Worm (Caenorhabditis elegans) whole organism, late embryonic: ENCODE results near the gene C03F11.2.

Experiments used
- F13H6.1 ChIP-seq: sonication (generic microtip); optimal IDR thresholded peaks from 2 replicates; lab custom pipeline; 2016; ENCODE audit warnings: missing genetic modification characterization, missing compliant biosample characterization
- K09A11.1 ChIP-seq: sonication (generic microtip); optimal IDR thresholded peaks from 2 replicates; lab custom pipeline; 2017; ENCODE audit warnings: antibody characterized with exemption, mild to moderate bottlenecking, missing genetic modification characterization, missing compliant biosample characterization; ENCODE audit not compliant: insufficient read depth
- T23F11.4 ChIP-seq: fragments of 200-800 bp; sonication (Bioruptor generic); optimal IDR thresholded peaks from 2 replicates; lab custom pipeline; 2018; ENCODE audit warnings: mild to moderate bottlenecking, missing genetic modification characterization, missing compliant biosample characterization
- Y22D7AL.16 ChIP-seq: sonication (generic microtip); optimal IDR thresholded peaks from 2 replicates; lab custom pipeline; 2016; ENCODE audit warnings: missing genetic modification characterization, missing compliant biosample characterization
- ama-1 ChIP-seq: fragments of 150-350 bp; optimal IDR thresholded peaks from 2 replicates; lab custom pipeline; 2014
- ceh-24 ChIP-seq: sonication (generic microtip); optimal IDR thresholded peaks from 2 replicates; lab custom pipeline; 2016; ENCODE audit warnings: mild to moderate bottlenecking, missing genetic modification characterization, missing compliant biosample characterization
- ceh-31 ChIP-seq: sonication (generic microtip); optimal IDR thresholded peaks from 2 replicates; lab custom pipeline; 2016; ENCODE audit warnings: missing genetic modification characterization, missing compliant biosample characterization
- ceh-9 ChIP-seq: sonication (generic microtip); optimal IDR thresholded peaks from 2 replicates; lab custom pipeline; 2016; ENCODE audit warnings: mild to moderate bottlenecking, missing genetic modification characterization, inconsistent platforms, missing compliant biosample characterization
- dve-1 ChIP-seq: sonication (generic microtip); optimal IDR thresholded peaks from 2 replicates; lab custom pipeline; 2017; ENCODE audit warnings: antibody characterized with exemption, mild to moderate bottlenecking, missing genetic modification characterization, missing compliant biosample characterization
- elt-2 ChIP-seq: sonication (generic microtip); optimal IDR thresholded peaks from 2 replicates; lab custom pipeline; 2016; ENCODE audit warnings: missing genetic modification reagents, missing genetic modification characterization, missing compliant biosample characterization
- elt-4 ChIP-seq: sonication (generic microtip); optimal IDR thresholded peaks from 2 replicates; lab custom pipeline; 2016; ENCODE audit warnings: missing genetic modification characterization, missing compliant biosample characterization
- eyg-1 ChIP-seq: sonication (generic microtip); optimal IDR thresholded peaks from 2 replicates; lab custom pipeline; 2016; ENCODE audit warnings: missing genotype, missing genetic modification characterization, missing compliant biosample characterization
- gmeb-2 ChIP-seq: sonication (generic microtip); optimal IDR thresholded peaks from 2 replicates; lab custom pipeline; 2016; ENCODE audit warnings: missing genetic modification characterization, inconsistent platforms, missing compliant biosample characterization
- hlh-30 ChIP-seq: sonication (generic microtip); optimal IDR thresholded peaks from 2 replicates; lab custom pipeline; 2017; ENCODE audit warnings: antibody characterized with exemption, missing genetic modification characterization, missing compliant biosample characterization; ENCODE audit not compliant: insufficient read depth
- hlh-6 ChIP-seq: sonication (generic microtip); optimal IDR thresholded peaks from 2 replicates; lab custom pipeline; 2016; ENCODE audit warnings: missing genotype, missing genetic modification characterization, missing compliant biosample characterization
- lim-6 ChIP-seq: sonication (generic microtip); optimal IDR thresholded peaks from 2 replicates; lab custom pipeline; 2016; ENCODE audit warnings: missing genetic modification characterization, missing compliant biosample characterization
- madf-2 ChIP-seq: sonication (generic microtip); optimal IDR thresholded peaks from 2 replicates; lab custom pipeline; 2017; ENCODE audit warnings: missing genetic modification characterization, missing compliant biosample characterization
- mec-3 ChIP-seq: sonication (generic microtip); optimal IDR thresholded peaks from 2 replicates; lab custom pipeline; 2016; ENCODE audit warnings: borderline replicate concordance, missing genetic modification characterization, missing compliant biosample characterization
- nfya-1 ChIP-seq: sonication (generic microtip); optimal IDR thresholded peaks from 2 replicates; lab custom pipeline; 2017; ENCODE audit warnings: missing genetic modification characterization, mild to moderate bottlenecking, missing compliant biosample characterization, antibody characterized with exemption, moderate library complexity
- nhr-11 ChIP-seq: fragments of 150-350 bp; optimal IDR thresholded peaks from 2 replicates; lab custom pipeline; 2014; ENCODE audit warnings: missing biosample characterization, missing genetic modification characterization
- npax-4 ChIP-seq: sonication (generic microtip); optimal IDR thresholded peaks from 2 replicates; lab custom pipeline; 2016; ENCODE audit warnings: missing genetic modification characterization, missing compliant biosample characterization
- odd-2 ChIP-seq: sonication (generic microtip); optimal IDR thresholded peaks from 2 replicates; lab custom pipeline; 2017; ENCODE audit warnings: antibody characterized with exemption, mild to moderate bottlenecking, missing genetic modification characterization, missing compliant biosample characterization
- pag-3 ChIP-seq: sonication (generic microtip); optimal IDR thresholded peaks from 2 replicates; lab custom pipeline; 2016; ENCODE audit warnings: missing compliant biosample characterization, missing genetic modification characterization, borderline replicate concordance
- pha-2 ChIP-seq: sonication (generic microtip); optimal IDR thresholded peaks from 2 replicates; lab custom pipeline; 2017; ENCODE audit warnings: mild to moderate bottlenecking, missing genetic modification characterization, missing compliant biosample characterization
- pros-1 ChIP-seq: fragments of 150-350 bp; optimal IDR thresholded peaks from 2 replicates; lab custom pipeline; 2014; ENCODE audit warnings: missing biosample characterization, missing genetic modification reagents, missing genetic modification characterization
- rnt-1 ChIP-seq: sonication (generic microtip); optimal IDR thresholded peaks from 2 replicates; lab custom pipeline; 2016; ENCODE audit warnings: missing genetic modification characterization, missing compliant biosample characterization
- sdc-2 ChIP-seq: sonication (generic microtip); optimal IDR thresholded peaks from 2 replicates; lab custom pipeline; 2016; ENCODE audit warnings: missing genotype, missing genetic modification characterization, missing compliant biosample characterization
- sox-2 ChIP-seq: fragments of 200-800 bp; sonication (Bioruptor generic); IDR thresholded peaks from 2 replicates; pipeline ENCODE4 v1.3.6; 2022; ENCODE audit warnings: missing genetic modification reagents, missing genetic modification characterization, missing compliant biosample characterization
- sox-4 ChIP-seq: sonication (generic microtip); optimal IDR thresholded peaks from 2 replicates; lab custom pipeline; 2017; ENCODE audit warnings: mild to moderate bottlenecking, missing genetic modification characterization, inconsistent platforms, missing compliant biosample characterization
- syd-9 ChIP-seq: sonication (generic microtip); optimal IDR thresholded peaks from 2 replicates; lab custom pipeline; 2016; ENCODE audit warnings: mild to moderate bottlenecking, missing genetic modification characterization, moderate library complexity, missing compliant biosample characterization
- tbx-2 ChIP-seq: sonication (generic microtip); optimal IDR thresholded peaks from 2 replicates; lab custom pipeline; 2016; ENCODE audit warnings: missing genetic modification characterization, missing compliant biosample characterization
- tbx-7 ChIP-seq: sonication (generic microtip); optimal IDR thresholded peaks from 2 replicates; lab custom pipeline; 2016; ENCODE audit warnings: missing genotype, missing genetic modification characterization, missing compliant biosample characterization
- ttx-3 ChIP-seq: sonication (generic microtip); optimal IDR thresholded peaks from 2 replicates; lab custom pipeline; 2016; ENCODE audit warnings: missing genetic modification reagents, missing genetic modification characterization, missing compliant biosample characterization
- unc-3 ChIP-seq, 2 experiments: fragments of 200-800 bp in 1 of 2; sonication (Bioruptor generic) in 1 of 2; sonication (generic microtip) in 1 of 2; conservative IDR thresholded peaks in 1 of 2; optimal IDR thresholded peaks in 1 of 2; 2 replicates each; pipeline versions ENCODE4 v1.3.6 to Lab custom; 2016 to 2022; ENCODE audit warnings: missing compliant biosample characterization in 2 of 2, missing genetic modification characterization in 2 of 2, missing genetic modification reagents in 1 of 2
- unc-42 ChIP-seq: sonication (generic microtip); optimal IDR thresholded peaks from 2 replicates; lab custom pipeline; 2016; ENCODE audit warnings: missing genotype, missing genetic modification characterization, missing compliant biosample characterization
- zip-5 ChIP-seq: sonication (generic microtip); optimal IDR thresholded peaks from 2 replicates; lab custom pipeline; 2016; ENCODE audit warnings: missing genetic modification characterization, missing compliant biosample characterization
- ztf-16 ChIP-seq: sonication (generic microtip); optimal IDR thresholded peaks from 2 replicates; lab custom pipeline; 2017; ENCODE audit warnings: missing genetic modification characterization, missing compliant biosample characterization

C03F11.2 gene

ce11 chrX:5382778-5383177 lies 14.4 kb downstream of the C03F11.2 start:
- TF ChIP-seq unc-3 (GFP tag; conservative IDR thresholded peaks at IDR 0.05; lab: Robert Waterston, UW) (no peak), unc-3 (tag; optimal IDR thresholded peaks at IDR 0.05; lab: Kevin White, UChicago) (no peak), eyg-1 (tag; lab: Kevin White, UChicago) (no peak), nfya-1 (tag; lab: Kevin White, UChicago) (no peak), unc-42 (no peak), rnt-1 (tag; lab: Kevin White, UChicago) (no peak), ceh-31 (tag; lab: Kevin White, UChicago) (no peak), npax-4 (tag; lab: Kevin White, UChicago) (no peak), pha-2 (tag; lab: Kevin White, UChicago) (no peak), syd-9 (tag; lab: Kevin White, UChicago) (no peak), lim-6 (tag; lab: Kevin White, UChicago) (no peak), F13H6.1 (tag; lab: Kevin White, UChicago) (no peak), K09A11.1 (tag; lab: Kevin White, UChicago) (no peak), T23F11.4 (GFP tag; lab: Kevin White, UChicago) (no peak), pros-1 (no peak), dve-1 (tag; lab: Kevin White, UChicago) (no peak), ama-1 (lab: Kevin White, UChicago) (no peak), Y22D7AL.16 (tag; lab: Kevin White, UChicago) (no peak)

ce11 chrX:5377307-5377706 lies 19.9 kb downstream of the C03F11.2 start, which contains the start of gene sek-5:
sek-5 (plus strand) TSS chrX:5377607.
- TF ChIP-seq sdc-2 (tag; lab: Kevin White, UChicago) (no peak), eyg-1 (tag; lab: Kevin White, UChicago) (no peak), sox-4 (no peak), madf-2 (tag; lab: Kevin White, UChicago) (no peak), odd-2 (no peak), tbx-2 (no peak), elt-4 (tag; lab: Kevin White, UChicago) (no peak), pag-3 (tag; lab: Kevin White, UChicago) (no peak), sox-2 (GFP tag; lab: Robert Waterston, UW) (no peak), ceh-24 (tag; lab: Kevin White, UChicago) (no peak), ttx-3 (no peak), pros-1 (no peak), T23F11.4 (GFP tag; lab: Kevin White, UChicago) (no peak)

DNA sequence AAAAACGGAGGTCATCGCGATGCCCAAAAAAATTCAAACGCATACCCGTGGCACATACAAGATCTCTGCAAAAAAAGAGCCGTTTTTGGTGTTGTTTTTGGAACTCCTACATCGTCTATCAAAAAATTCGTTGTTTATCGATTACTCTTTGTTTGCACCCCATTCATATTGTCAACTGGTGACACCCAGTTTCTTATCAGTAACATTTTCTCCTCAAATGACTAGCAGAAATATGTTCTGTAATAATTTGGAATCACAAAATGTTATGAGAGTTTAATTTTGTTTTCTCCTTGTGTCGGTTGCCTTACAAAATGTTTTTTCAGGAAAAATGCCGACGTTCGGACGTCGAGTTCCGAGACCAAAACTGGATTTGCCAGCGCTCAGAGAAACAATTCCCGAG lies 22.5 kb downstream of the C03F11.2 start, which contains the start of gene sek-4:
sek-4 (plus strand) TSS at position 318 of the 400 bp plus-strand sequence.
- TF ChIP-seq elt-2 (tag; lab: Kevin White, UChicago) = peak; percentile 10
- no peak for TF ChIP-seq ztf-16
- TF ChIP-seq, all 69 proteins: peak for 1

- TF ChIP-seq elt-2 (tag; lab: Kevin White, UChicago) (no peak), ama-1 (lab: Kevin White, UChicago) (no peak), tbx-7 (tag; lab: Kevin White, UChicago) (no peak), hlh-6 (tag; lab: Kevin White, UChicago) (no peak), hlh-30 (tag; lab: Kevin White, UChicago) (no peak), T23F11.4 (GFP tag; lab: Kevin White, UChicago) (no peak), zip-5 (tag; lab: Kevin White, UChicago) (no peak), ceh-9 (no peak), nhr-11 (tag; lab: Kevin White, UChicago) (no peak), gmeb-2 (tag; lab: Kevin White, UChicago) (no peak), mec-3 (no peak), sox-4 (no peak), K09A11.1 (tag; lab: Kevin White, UChicago) (no peak), pha-2 (tag; lab: Kevin White, UChicago) (no peak), odd-2 (no peak), eyg-1 (tag; lab: Kevin White, UChicago) (no peak)
- TF ChIP-seq, all 69 proteins: peak for 0
Observed at ce11 chrX:5373597-5373996, 23.6 kb downstream of the C03F11.2 start.
